Worm (Caenorhabditis elegans): ENCODE results near the gene sna-3.

sna-3 gene

ce11 chrIII:6158642-6159475, 47.2 kb downstream of the sna-3 start, which contains the start of gene nfm-1 (continued):
- TF ChIP-seq sdz-12 (GFP tag; optimal IDR thresholded peaks at IDR 0.05) (peak; percentile 65), mdt-29 (GFP tag; IDR thresholded peaks at IDR 0.05) (peak; percentile 79), php-3 (GFP tag; IDR thresholded peaks at IDR 0.05) (peak; percentile 73), snpc-1.2 (GFP tag; IDR thresholded peaks at IDR 0.05) (peak; percentile 79), lin-1 (GFP tag; IDR thresholded peaks at IDR 0.05) (peak; percentile 78), F49E8.2 (tag; optimal IDR thresholded peaks at IDR 0.05; ENCODE audit: borderline replicate concordance) (peak; percentile 39), rbr-2 (tag; optimal IDR thresholded peaks at IDR 0.05) (peak; percentile 24), mxl-3 (GFP tag; optimal IDR thresholded peaks at IDR 0.05) (peak; percentile 19), zag-1 (tag; optimal IDR thresholded peaks at IDR 0.05) (no peak), nhr-6 (tag; optimal IDR thresholded peaks at IDR 0.05) (peak; percentile 27), ZK546.5 (tag; optimal IDR thresholded peaks at IDR 0.05) (no peak), nhr-102 (tag; optimal IDR thresholded peaks at IDR 0.05) (peak; percentile 61), unc-39 (tag; optimal IDR thresholded peaks at IDR 0.05) (no peak), ces-1 (GFP tag; optimal IDR thresholded peaks at IDR 0.05) (no peak), nhr-42 (GFP tag; IDR thresholded peaks at IDR 0.05) (peak; percentile 73; the same call in 1 of the 2 replicates), unc-130 (GFP tag; optimal IDR thresholded peaks at IDR 0.05) (peak; percentile 21), Y105C5A.15 (GFP tag; IDR thresholded peaks at IDR 0.05) (peak; percentile 70; the same call in 1 of the 2 replicates), nhr-76 (tag; optimal IDR thresholded peaks at IDR 0.05) (no peak), nhr-237 (tag; optimal IDR thresholded peaks at IDR 0.05) (no peak), duxl-1 (tag; optimal IDR thresholded peaks at IDR 0.05; ENCODE audit: poor library complexity) (peak; percentile 24), ceh-28 (tag; optimal IDR thresholded peaks at IDR 0.05) (no peak), daf-8 (GFP tag; IDR thresholded peaks at IDR 0.05) (0 out of 2 replicates have a peak, but pooled peaks have one; percentile 52), R02D3.7 (tag; optimal IDR thresholded peaks at IDR 0.05) (no peak), unc-62 (GFP tag; optimal IDR thresholded peaks at IDR 0.05 in 1 of 2) (peak in 1 of 2 experiments; percentile 84), unc-62 (tag; optimal IDR thresholded peaks at IDR 0.05) (no peak), arid-1 (GFP tag; conservative IDR thresholded peaks at IDR 0.05) (peak; percentile 86), pha-4 (GFP tag; IDR thresholded peaks at IDR 0.05) (peak; percentile 72; the same call in 1 of the 2 replicates), pha-4 (tag; optimal IDR thresholded peaks at IDR 0.05) (no peak), Y5F2A.4 (GFP tag; optimal IDR thresholded peaks at IDR 0.05) (peak; percentile 32), F37D6.2 (tag; optimal IDR thresholded peaks at IDR 0.05) (no peak), lin-15B (tag; optimal IDR thresholded peaks at IDR 0.05) (no peak), ceh-44 (GFP tag; IDR thresholded peaks at IDR 0.05) (peak; percentile 80; the same call in 1 of the 2 replicates), fkh-10 (GFP tag; optimal IDR thresholded peaks at IDR 0.05) (peak; percentile 43), hlh-30 (tag; optimal IDR thresholded peaks at IDR 0.05; ENCODE audit: insufficient read depth) (peak; percentile 36), egl-27 (tag; optimal IDR thresholded peaks at IDR 0.05) (no peak), snpc-4 (tag; optimal IDR thresholded peaks at IDR 0.05) (no peak), tra-1 (GFP tag; IDR thresholded peaks at IDR 0.05) (peak; percentile 84), lim-7 (GFP tag; IDR thresholded peaks at IDR 0.05) (peak; percentile 84), ztf-7 (tag; optimal IDR thresholded peaks at IDR 0.05) (peak; percentile 40), mxl-2 (GFP tag; conservative IDR thresholded peaks at IDR 0.05) (no peak; the same call in 1 of the 2 replicates), saeg-2 (GFP tag; IDR thresholded peaks at IDR 0.05) (peak; percentile 80), lin-13 (GFP tag; optimal IDR thresholded peaks at IDR 0.05) (peak; percentile 54), lin-39 (tag; optimal IDR thresholded peaks at IDR 0.05) (no peak), ceh-62 (tag; optimal IDR thresholded peaks at IDR 0.05) (no peak), lin-29 (GFP tag; IDR thresholded peaks at IDR 0.05) (no peak), vab-7 (GFP tag; IDR thresholded peaks at IDR 0.05) (peak; percentile 77), lir-3 (tag; optimal IDR thresholded peaks at IDR 0.05) (peak; percentile 8), pqm-1 (tag; optimal IDR thresholded peaks at IDR 0.05) (peak; percentile 85), jun-1 (tag; optimal IDR thresholded peaks at IDR 0.05) (peak; percentile 2), tag-97 (GFP tag; IDR thresholded peaks at IDR 0.05) (no peak)

Measured in whole organism, L4 larva.